Fruit fly (Drosophila melanogaster) ovary, adult (tissue): ENCODE results near the gene CG40486.

Experiments used
- CG17801 ChIP-seq: fragments of 200-800 bp; optimal IDR thresholded peaks from 2 replicates; lab custom pipeline; 2019; ENCODE audit warnings: missing biosample characterization, mild to moderate bottlenecking, missing genetic modification characterization, moderate library complexity; ENCODE audit not compliant: partially characterized antibody

CG40486 gene

dm6 chrX:22959991-22960390 lies at the start of gene CG40486:
CG40486 (minus strand) TSS chrX:22960091.
- no peak for TF ChIP-seq CG17801

- no peak for TF ChIP-seq CG17801
Observed at dm6 chrX:23007399-23007798, 47.5 kb upstream of the CG40486 start.

dm6 chrX:23006925-23007324 lies 47.0 kb upstream of the CG40486 start:
- TF ChIP-seq CG17801: no peak

dm6 chrX:23004598-23005469 lies 44.9 kb upstream of the CG40486 start, which contains the start of the genes stnA and stnB:
stnA (minus strand) TSS chrX:23004648.
stnB (minus strand) TSS chrX:23004648.
- no peak for TF ChIP-seq CG17801

dm6 chrX:22981508-22981907 lies 21.6 kb upstream of the CG40486 start:
- no peak for TF ChIP-seq CG17801

- no peak for TF ChIP-seq CG17801
Observed at dm6 chrX:22962260-22962659, 2.4 kb upstream of the CG40486 start, which contains the start of gene CG40485. CG40485 (minus strand) TSS chrX:22962360.

dm6 chrX:22945021-22945420 lies 14.9 kb downstream of the CG40486 start, which contains the start of gene Cnep1r1:
Cnep1r1 (plus strand) TSS chrX:22945321.
- no peak for TF ChIP-seq CG17801

dm6 chrX:22917886-22918285 lies 42.0 kb downstream of the CG40486 start:
- no peak for TF ChIP-seq CG17801
